Fruit fly (Drosophila melanogaster) whole organism, prepupa: ENCODE data around the gene CG10164.

Experiments used
- CG15336 ChIP-seq: fragments of 200-800 bp; sonication (Bioruptor generic); IDR thresholded peaks from 2 replicates; pipeline ENCODE4 v1.3.6; 2022; ENCODE audit warnings: missing biosample characterization, missing genetic modification characterization
- CG6163 ChIP-seq: fragments of 200-800 bp; sonication (Bioruptor generic); IDR thresholded peaks from 3 replicates; pipeline ENCODE4 v1.3.6; 2022; ENCODE audit warnings: missing biosample characterization, missing genetic modification characterization
- Eip93F ChIP-seq: fragments of 200-800 bp; sonication (Bioruptor generic); optimal IDR thresholded peaks from 2 replicates; lab custom pipeline; 2016; ENCODE audit warnings: missing biosample characterization, mild to moderate bottlenecking, missing genetic modification characterization
- OdsH ChIP-seq: fragments of 200-800 bp; sonication (Bioruptor generic); optimal IDR thresholded peaks from 3 replicates; lab custom pipeline; 2016; ENCODE audit warnings: missing biosample characterization, missing genetic modification characterization
- Sox102F ChIP-seq: fragments of 200-800 bp; sonication (Bioruptor generic); optimal IDR thresholded peaks from 2 replicates; lab custom pipeline; 2016; ENCODE audit warnings: missing biosample characterization, mild to moderate bottlenecking, missing genetic modification characterization
- esn ChIP-seq: fragments of 200-800 bp; sonication (Bioruptor generic); optimal IDR thresholded peaks from 2 replicates; lab custom pipeline; 2016; ENCODE audit warnings: missing biosample characterization, mild to moderate bottlenecking, missing genetic modification characterization, moderate library complexity

- TF ChIP-seq Sox102F (GFP tag; lab: Kevin White, UChicago) (no peak), Eip93F (GFP tag; lab: Kevin White, UChicago) (no peak), OdsH (GFP tag; lab: Kevin White, UChicago) (no peak), CG6163 (GFP tag; lab: Robert Waterston, UW) (no peak), CG15336 (GFP tag; lab: Robert Waterston, UW) (no peak), esn (GFP tag; lab: Kevin White, UChicago) (no peak)
Measured at dm6 chr3R:23534609-23535008, 22.1 kb downstream of the CG10164 start, which contains the start of gene Ugt303B3.
